Fruit fly (Drosophila melanogaster) whole organism: ENCODE results near the gene CG7646.

Experiments
- CG8478 ChIP-seq: fragments of >200 bp; optimal IDR thresholded peaks from 2 replicates; lab custom pipeline; 2018; ENCODE audit warnings: inconsistent platforms
- pan ChIP-seq: fragments of >200 bp; optimal IDR thresholded peaks from 2 replicates; lab custom pipeline; 2017
- psq ChIP-seq: fragments of >200 bp; optimal IDR thresholded peaks from 2 replicates; lab custom pipeline; 2017

DNA sequence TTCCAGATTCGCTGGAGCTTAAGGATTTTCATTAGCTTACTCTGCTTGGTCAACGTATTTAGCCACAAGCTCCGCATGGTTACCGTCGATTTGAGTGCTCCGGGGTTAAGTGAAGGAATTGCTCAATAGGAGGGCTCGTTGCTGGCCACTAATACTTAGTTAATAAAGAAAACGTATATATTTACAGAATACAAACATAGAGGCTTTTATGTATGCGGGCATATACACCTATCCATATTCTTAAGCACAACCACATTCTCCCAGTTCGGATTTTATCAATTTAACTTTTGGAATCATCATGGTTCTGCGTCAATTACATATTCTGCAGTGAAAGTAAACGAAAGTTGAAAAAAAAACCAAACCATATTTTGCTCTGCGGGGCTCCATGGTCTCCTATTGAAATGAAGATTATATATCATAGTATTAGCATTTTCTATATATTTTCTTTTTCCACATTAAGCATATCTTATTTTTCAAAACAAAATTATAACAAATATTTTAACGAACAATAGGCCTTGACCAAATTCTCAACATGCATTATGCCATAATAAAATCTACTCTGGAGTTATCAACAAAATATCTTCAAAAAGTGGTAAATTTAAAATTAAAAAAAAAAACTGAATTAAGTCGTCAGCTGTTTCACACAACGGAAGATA lies 8.5 kb downstream of the CG7646 start, which contains the start of the genes Tom20 and Gabat:
- TF ChIP-seq psq (lab: Kevin White, UChicago) (no peak), CG8478 (lab: Kevin White, UChicago) (no peak), pan (lab: Kevin White, UChicago) (no peak)
